Fruit fly (Drosophila melanogaster) whole organism, embryonic: Measurements from ENCODE around the gene NaPi-III.

Experiments used
- Asciz ChIP-seq: fragments of 200-800 bp; sonication (Bioruptor generic); optimal IDR thresholded peaks from 2 replicates; lab custom pipeline; 2017; ENCODE audit warnings: missing biosample characterization, mild to moderate bottlenecking, missing genetic modification characterization, missing genetic modification reagents
- Atf-2 ChIP-seq: fragments of 200-800 bp; sonication (Bioruptor generic); optimal IDR thresholded peaks from 2 replicates; lab custom pipeline; 2016; ENCODE audit warnings: missing biosample characterization, missing genetic modification characterization
- BEAF-32 ChIP-seq: fragments of 200-800 bp; sonication (Bioruptor generic); optimal IDR thresholded peaks from 3 replicates; lab custom pipeline; 2017; ENCODE audit warnings: missing biosample characterization, missing genetic modification characterization, mild to moderate bottlenecking, moderate library complexity, missing genetic modification reagents
- C15 ChIP-seq: fragments of 200-800 bp; sonication (Bioruptor generic); IDR thresholded peaks from 3 replicates; pipeline ENCODE4 v1.3.6; 2022; ENCODE audit warnings: missing biosample characterization, missing genetic modification characterization
- CG11560 ChIP-seq: fragments of 200-800 bp; sonication (Bioruptor generic); IDR thresholded peaks from 3 replicates; pipeline ENCODE4 v1.3.6; 2022; ENCODE audit warnings: missing biosample characterization, missing genetic modification characterization
- CG12155 ChIP-seq: fragments of 200-800 bp; sonication (Bioruptor generic); optimal IDR thresholded peaks from 3 replicates; lab custom pipeline; 2016; ENCODE audit warnings: missing biosample characterization, missing genetic modification characterization
- CG12219 ChIP-seq: fragments of 200-800 bp; sonication (Bioruptor generic); optimal IDR thresholded peaks from 3 replicates; lab custom pipeline; 2018; ENCODE audit warnings: missing biosample characterization, mild to moderate bottlenecking, missing genetic modification characterization
- CG13624 ChIP-seq: fragments of 200-800 bp; sonication (Bioruptor generic); optimal IDR thresholded peaks from 2 replicates; lab custom pipeline; 2016; ENCODE audit warnings: missing biosample characterization, missing genetic modification characterization
- CG14014 ChIP-seq: fragments of 200-800 bp; sonication (Bioruptor generic); IDR thresholded peaks from 2 replicates; pipeline ENCODE4 v1.3.6; 2022; ENCODE audit warnings: missing biosample characterization, missing genetic modification characterization
- CG17361 ChIP-seq: fragments of 200-800 bp; sonication (Bioruptor generic); IDR thresholded peaks from 3 replicates; pipeline ENCODE4 v1.3.6; 2022; ENCODE audit warnings: missing biosample characterization, missing genetic modification characterization
- CG2129 ChIP-seq: fragments of 200-800 bp; sonication (Bioruptor generic); IDR thresholded peaks from 2 replicates; pipeline ENCODE4 v1.3.6; 2022; ENCODE audit warnings: missing biosample characterization, missing genetic modification characterization; ENCODE audit not compliant: partially characterized antibody
- CG2678 ChIP-seq: fragments of 200-800 bp; sonication (Bioruptor generic); optimal IDR thresholded peaks from 3 replicates; lab custom pipeline; 2019; ENCODE audit warnings: missing biosample characterization, mild to moderate bottlenecking, missing genetic modification characterization, moderate library complexity
- CG2889 ChIP-seq: fragments of 200-800 bp; sonication (Bioruptor generic); IDR thresholded peaks from 3 replicates; pipeline ENCODE4 v1.3.6; 2022; ENCODE audit warnings: missing biosample characterization, missing genetic modification characterization
- CG31441 ChIP-seq: fragments of 200-800 bp; sonication (Bioruptor generic); IDR thresholded peaks from 2 replicates; pipeline ENCODE4 v1.3.6; 2022; ENCODE audit warnings: missing biosample characterization, missing genetic modification characterization
- CG4820 ChIP-seq: fragments of 200-800 bp; sonication (Bioruptor generic); optimal IDR thresholded peaks from 3 replicates; lab custom pipeline; 2016; ENCODE audit warnings: missing biosample characterization, missing genetic modification characterization
- CTCF ChIP-seq: fragments of 200-800 bp; sonication (Bioruptor generic); optimal IDR thresholded peaks from 2 replicates; lab custom pipeline; 2017; ENCODE audit warnings: missing biosample characterization, mild to moderate bottlenecking, missing genetic modification characterization, moderate library complexity
- Camta ChIP-seq: fragments of 200-800 bp; sonication (Bioruptor generic); optimal IDR thresholded peaks from 2 replicates; lab custom pipeline; 2016; ENCODE audit warnings: missing biosample characterization, missing genetic modification characterization
- ERR ChIP-seq: fragments of 200-800 bp; sonication (Bioruptor generic); optimal IDR thresholded peaks from 2 replicates; lab custom pipeline; 2016; ENCODE audit warnings: missing biosample characterization, missing genetic modification characterization
- Ets97D ChIP-seq: fragments of 200-800 bp; sonication (Bioruptor generic); optimal IDR thresholded peaks from 3 replicates; lab custom pipeline; 2016; ENCODE audit warnings: missing biosample characterization, missing genetic modification characterization
- Fer2 ChIP-seq: fragments of 200-800 bp; sonication (Bioruptor generic); optimal IDR thresholded peaks from 2 replicates; lab custom pipeline; 2018; ENCODE audit warnings: missing biosample characterization, mild to moderate bottlenecking, missing genetic modification characterization, moderate library complexity
- Gsc ChIP-seq: fragments of 200-800 bp; sonication (Bioruptor generic); IDR thresholded peaks from 2 replicates; pipeline ENCODE4 v1.3.6; 2022; ENCODE audit warnings: missing biosample characterization, missing genetic modification characterization
- HLH3B ChIP-seq: fragments of 200-800 bp; sonication (Bioruptor generic); IDR thresholded peaks from 2 replicates; pipeline ENCODE4 v1.3.6; 2022; ENCODE audit warnings: missing biosample characterization, missing genetic modification characterization
- Hey ChIP-seq: fragments of 200-800 bp; sonication (Bioruptor generic); optimal IDR thresholded peaks from 3 replicates; lab custom pipeline; 2018; ENCODE audit warnings: missing biosample characterization, mild to moderate bottlenecking, missing genetic modification characterization
- Hmr ChIP-seq: fragments of 200-800 bp; sonication (Bioruptor generic); optimal IDR thresholded peaks from 3 replicates; lab custom pipeline; 2017; ENCODE audit warnings: mild to moderate bottlenecking, missing biosample characterization, missing genetic modification reagents, missing genetic modification characterization
- Hr3 ChIP-seq: fragments of 200-800 bp; sonication (Bioruptor generic); optimal IDR thresholded peaks from 3 replicates; lab custom pipeline; 2016; ENCODE audit warnings: missing biosample characterization, missing genetic modification characterization
- Mad ChIP-seq: fragments of 200-800 bp; sonication (Bioruptor generic); optimal IDR thresholded peaks from 2 replicates; lab custom pipeline; 2016; ENCODE audit warnings: missing biosample characterization, missing genetic modification characterization
- NfI ChIP-seq: fragments of 200-800 bp; sonication (Bioruptor generic); optimal IDR thresholded peaks from 3 replicates; lab custom pipeline; 2018; ENCODE audit warnings: missing biosample characterization, mild to moderate bottlenecking, missing genetic modification characterization, moderate library complexity
- Optix ChIP-seq: fragments of 200-800 bp; sonication (Bioruptor generic); IDR thresholded peaks from 3 replicates; pipeline ENCODE4 v1.3.6; 2022; ENCODE audit warnings: missing biosample characterization, missing genetic modification characterization
- Poxn ChIP-seq: fragments of 200-800 bp; sonication (Bioruptor generic); IDR thresholded peaks from 2 replicates; pipeline ENCODE4 v1.3.6; 2022; ENCODE audit warnings: missing biosample characterization, missing genetic modification characterization
- Rfx ChIP-seq: fragments of 200-800 bp; sonication (Bioruptor generic); IDR thresholded peaks from 2 replicates; pipeline ENCODE4 v1.3.6; 2022; ENCODE audit warnings: missing biosample characterization, missing genetic modification characterization
- Scr ChIP-seq: fragments of 200-800 bp; sonication (Bioruptor generic); IDR thresholded peaks from 2 replicates; pipeline ENCODE4 v1.3.6; 2022; ENCODE audit warnings: missing biosample characterization, missing genetic modification characterization; ENCODE audit not compliant: partially characterized antibody
- Sin3A ChIP-seq: fragments of >200 bp; optimal IDR thresholded peaks from 2 replicates; lab custom pipeline; 2018
- Sox100B ChIP-seq: fragments of 200-800 bp; sonication (Bioruptor generic); optimal IDR thresholded peaks from 3 replicates; lab custom pipeline; 2018; ENCODE audit warnings: missing biosample characterization, mild to moderate bottlenecking, missing genetic modification characterization
- Stat92E ChIP-seq, 3 experiments: fragments of >200 bp in 2 of 3; fragments of 200-800 bp in 1 of 3; sonication (Bioruptor generic) in 1 of 3; optimal IDR thresholded peaks; 2 replicates each; lab custom pipeline; 2017 to 2019; ENCODE audit warnings: missing biosample characterization in 3 of 3, missing genetic modification characterization in 3 of 3, mild to moderate bottlenecking in 1 of 3, moderate library complexity in 1 of 3
- Tbp ChIP-seq: fragments of >200 bp; optimal IDR thresholded peaks from 2 replicates; lab custom pipeline; 2018; ENCODE audit warnings: missing biosample characterization, missing genetic modification characterization
- bsh ChIP-seq, 2 experiments: fragments of 200-800 bp; sonication (Bioruptor generic); optimal IDR thresholded peaks; 2 replicates each; lab custom pipeline; 2017 to 2018; ENCODE audit warnings: mild to moderate bottlenecking in 2 of 2, missing biosample characterization in 2 of 2, missing genetic modification characterization in 2 of 2, moderate library complexity in 1 of 2
- chn ChIP-seq: fragments of 200-800 bp; sonication (Bioruptor generic); optimal IDR thresholded peaks from 2 replicates; lab custom pipeline; 2016; ENCODE audit warnings: missing biosample characterization, missing genetic modification characterization
- da ChIP-seq: fragments of 200-800 bp; sonication (Bioruptor generic); optimal IDR thresholded peaks from 2 replicates; lab custom pipeline; 2016; ENCODE audit warnings: missing biosample characterization, missing genetic modification characterization
- dati ChIP-seq: fragments of 200-800 bp; sonication (Bioruptor generic); IDR thresholded peaks from 2 replicates; pipeline ENCODE4 v1.3.6; 2022; ENCODE audit warnings: missing biosample characterization, missing genetic modification characterization
- eyg ChIP-seq: fragments of 200-800 bp; sonication (Bioruptor generic); optimal IDR thresholded peaks from 3 replicates; lab custom pipeline; 2016; ENCODE audit warnings: missing biosample characterization, missing genetic modification characterization
- gcm2 ChIP-seq: fragments of 200-800 bp; sonication (Bioruptor generic); optimal IDR thresholded peaks from 2 replicates; lab custom pipeline; 2016; ENCODE audit warnings: missing biosample characterization, missing genetic modification characterization
- odd ChIP-seq: fragments of 200-800 bp; sonication (Bioruptor generic); optimal IDR thresholded peaks from 2 replicates; lab custom pipeline; 2017; ENCODE audit warnings: missing biosample characterization, mild to moderate bottlenecking, missing genetic modification characterization
- onecut ChIP-seq: fragments of 200-800 bp; sonication (Bioruptor generic); IDR thresholded peaks from 2 replicates; pipeline ENCODE4 v1.3.6; 2022; ENCODE audit warnings: missing biosample characterization, missing genetic modification characterization
- pita ChIP-seq: fragments of 200-800 bp; sonication (Bioruptor generic); optimal IDR thresholded peaks from 2 replicates; lab custom pipeline; 2017; ENCODE audit warnings: missing biosample characterization, mild to moderate bottlenecking, missing genetic modification characterization
- repo ChIP-seq: fragments of 200-800 bp; sonication (Bioruptor generic); optimal IDR thresholded peaks from 2 replicates; lab custom pipeline; 2016; ENCODE audit warnings: missing biosample characterization, missing genetic modification characterization
- seq ChIP-seq: fragments of 200-800 bp; sonication (Bioruptor generic); IDR thresholded peaks from 2 replicates; pipeline ENCODE4 v1.3.6; 2022; ENCODE audit warnings: missing biosample characterization, missing genetic modification characterization
- slbo ChIP-seq: fragments of 200-800 bp; sonication (Bioruptor generic); IDR thresholded peaks from 2 replicates; pipeline ENCODE4 v1.3.6; 2022; ENCODE audit warnings: missing biosample characterization, missing genetic modification characterization
- sqz ChIP-seq: fragments of 200-800 bp; sonication (Bioruptor generic); optimal IDR thresholded peaks from 3 replicates; lab custom pipeline; 2018; ENCODE audit warnings: missing biosample characterization, mild to moderate bottlenecking, missing genetic modification characterization
- tna ChIP-seq: fragments of 200-800 bp; sonication (Bioruptor generic); IDR thresholded peaks from 2 replicates; pipeline ENCODE4 v1.3.6; 2022; ENCODE audit warnings: missing biosample characterization, missing genetic modification characterization; ENCODE audit not compliant: partially characterized antibody
- trh ChIP-seq: fragments of 200-800 bp; sonication (Bioruptor generic); optimal IDR thresholded peaks from 2 replicates; lab custom pipeline; 2016; ENCODE audit warnings: missing biosample characterization, missing genetic modification characterization
- unc-4 ChIP-seq: fragments of 200-800 bp; sonication (Bioruptor generic); IDR thresholded peaks from 2 replicates; pipeline ENCODE4 v1.3.6; 2022; ENCODE audit warnings: missing biosample characterization, missing genetic modification characterization; ENCODE audit not compliant: partially characterized antibody
- zen ChIP-seq: fragments of 200-800 bp; sonication (Bioruptor generic); optimal IDR thresholded peaks from 3 replicates; lab custom pipeline; 2018; ENCODE audit warnings: missing biosample characterization, mild to moderate bottlenecking, missing genetic modification characterization, moderate library complexity

Gene NaPi-III

DNA sequence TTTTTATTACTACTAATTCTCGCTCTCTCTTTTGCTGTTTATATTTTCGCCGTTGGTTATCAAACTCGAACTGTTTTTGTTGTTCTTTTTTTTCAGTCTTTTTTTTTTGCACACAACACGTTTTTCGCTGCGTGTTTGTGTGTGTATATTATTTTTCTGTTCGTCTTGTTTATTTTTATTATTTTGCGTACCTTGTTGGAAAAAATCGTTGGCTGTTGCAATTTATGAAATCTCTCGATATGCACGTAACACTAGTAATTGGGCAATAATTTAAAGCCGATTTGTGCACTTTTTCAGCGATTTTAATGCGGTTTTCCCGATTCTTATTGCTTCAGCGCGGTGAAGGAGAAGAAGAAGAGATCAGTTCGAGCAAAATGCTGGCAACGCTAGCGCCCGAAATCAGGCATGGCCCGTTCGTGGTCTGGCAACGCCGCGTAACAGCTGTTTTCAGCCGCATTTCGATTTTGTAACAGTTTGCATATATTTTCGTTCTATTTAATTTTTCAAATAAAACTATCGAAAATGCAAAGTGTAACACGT is 2.7 kb upstream of the NaPi-III start, which contains the start of the genes FoxK and mRpL2 (continued):
- TF ChIP-seq Ets97D (GFP tag; lab: Kevin White, UChicago) (peak; percentile 55), Sox100B (GFP tag; lab: Kevin White, UChicago) (no peak), chn (GFP tag; lab: Kevin White, UChicago) (no peak), CG2889 (GFP tag; lab: Robert Waterston, UW) (no peak), gcm2 (GFP tag; lab: Kevin White, UChicago) (peak; percentile 2), sqz (GFP tag; lab: Kevin White, UChicago) (peak; percentile 83), Rfx (GFP tag; lab: Robert Waterston, UW) (no peak), eyg (GFP tag; lab: Kevin White, UChicago) (no peak), CG12219 (GFP tag; lab: Kevin White, UChicago) (no peak), CG4820 (no peak), CG31441 (GFP tag; lab: Robert Waterston, UW) (no peak), CG2129 (GFP tag; lab: Robert Waterston, UW) (no peak), CG13624 (GFP tag; lab: Kevin White, UChicago) (peak; percentile 11), Poxn (GFP tag; lab: Robert Waterston, UW) (no peak), CTCF (GFP tag; lab: Kevin White, UChicago) (peak; percentile 44), zen (tag; lab: Kevin White, UChicago) (no peak), Hey (tag; lab: Kevin White, UChicago) (no peak), CG14014 (GFP tag; lab: Robert Waterston, UW) (0 out of 2 replicates have a peak, but pooled peaks have one; percentile 6), da (GFP tag; lab: Kevin White, UChicago) (no peak), CG12155 (no peak), CG11560 (tag; lab: Robert Waterston, UW) (no peak), Fer2 (tag; lab: Kevin White, UChicago) (no peak), Scr (GFP tag; lab: Robert Waterston, UW) (peak; percentile 35; the same call in 1 of the 2 replicates), NfI (GFP tag; lab: Kevin White, UChicago) (no peak), seq (GFP tag; lab: Robert Waterston, UW) (no peak), Tbp (no peak), Sin3A (lab: Kevin White, UChicago) (peak; percentile 72), HLH3B (GFP tag; lab: Robert Waterston, UW) (no peak), trh (GFP tag; lab: Kevin White, UChicago) (no peak), unc-4 (GFP tag; lab: Robert Waterston, UW) (0 out of 2 replicates have a peak, but pooled peaks have one; percentile 38), slbo (GFP tag; lab: Robert Waterston, UW) (no peak), Optix (GFP tag; lab: Robert Waterston, UW) (no peak), Gsc (GFP tag; lab: Robert Waterston, UW) (no peak), Hmr (GFP tag; lab: Kevin White, UChicago) (peak; percentile 4), onecut (peak; percentile 25; the same call in 1 of the 2 replicates), BEAF-32 (GFP tag; lab: Kevin White, UChicago) (peak; percentile 47), CG2678 (tag; lab: Kevin White, UChicago) (no peak), pita (GFP tag; lab: Kevin White, UChicago) (no peak), Camta (no peak), Asciz (GFP tag; lab: Kevin White, UChicago) (no peak), dati (GFP tag; lab: Robert Waterston, UW) (no peak), Atf-2 (GFP tag; lab: Kevin White, UChicago) (no peak), ERR (GFP tag; lab: Kevin White, UChicago) (peak; percentile 4), bsh (GFP tag; optimal IDR thresholded peaks at IDR 0.05; lab: Kevin White, UChicago) (peak in 1 of 2 experiments; percentile 94), Mad (GFP tag; lab: Kevin White, UChicago) (no peak), Stat92E (GFP tag; optimal IDR thresholded peaks at IDR 0.05; lab: Kevin White, UChicago) (no peak), CG17361 (GFP tag; lab: Robert Waterston, UW) (no peak), Hr3 (no peak), odd (GFP tag; lab: Kevin White, UChicago) (no peak), repo (GFP tag; lab: Kevin White, UChicago) (no peak), C15 (GFP tag; lab: Robert Waterston, UW) (no peak), tna (GFP tag; lab: Robert Waterston, UW) (peak; percentile 27; the same call in 1 of the 2 replicates)
